Fruit fly (Drosophila melanogaster) whole organism, larva: ENCODE results near the gene TM9SF2.

Source experiments
- noc ChIP-seq: fragments of 200-800 bp; sonication (Bioruptor generic); optimal IDR thresholded peaks from 3 replicates; lab custom pipeline; 2019; ENCODE audit warnings: missing biosample characterization, mild to moderate bottlenecking, missing genetic modification characterization, moderate library complexity

TM9SF2 gene

DNA sequence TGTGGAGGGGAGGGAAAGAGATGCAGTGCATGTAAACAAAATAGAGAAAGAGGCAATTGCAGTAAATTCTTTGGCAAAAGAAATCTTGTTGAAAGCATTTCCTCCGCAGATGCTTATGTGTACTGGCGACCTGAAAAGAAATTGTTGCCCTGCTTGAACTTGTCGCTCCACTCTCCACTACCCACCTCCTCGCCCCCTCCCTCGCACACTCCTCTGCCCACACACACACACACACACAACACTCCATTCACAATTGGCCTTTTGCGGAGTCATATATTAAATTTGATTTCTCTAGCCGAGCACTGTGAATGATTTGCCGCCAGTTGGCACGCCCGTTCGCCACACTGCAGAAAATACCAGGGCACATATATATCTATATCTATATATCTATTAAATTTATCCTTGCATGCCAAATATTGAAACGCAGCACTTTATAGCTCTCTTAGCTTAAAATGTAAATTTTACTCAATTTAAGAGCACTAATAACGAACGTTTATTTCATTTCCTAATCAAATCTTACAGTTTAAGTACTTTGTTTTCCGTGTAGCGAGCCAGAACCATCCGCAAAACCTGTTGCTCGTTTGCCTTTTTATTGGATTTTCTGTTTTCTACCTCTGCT lies 24.8 kb upstream of the TM9SF2 start:
- peak; percentile 79 for TF ChIP-seq noc

DNA sequence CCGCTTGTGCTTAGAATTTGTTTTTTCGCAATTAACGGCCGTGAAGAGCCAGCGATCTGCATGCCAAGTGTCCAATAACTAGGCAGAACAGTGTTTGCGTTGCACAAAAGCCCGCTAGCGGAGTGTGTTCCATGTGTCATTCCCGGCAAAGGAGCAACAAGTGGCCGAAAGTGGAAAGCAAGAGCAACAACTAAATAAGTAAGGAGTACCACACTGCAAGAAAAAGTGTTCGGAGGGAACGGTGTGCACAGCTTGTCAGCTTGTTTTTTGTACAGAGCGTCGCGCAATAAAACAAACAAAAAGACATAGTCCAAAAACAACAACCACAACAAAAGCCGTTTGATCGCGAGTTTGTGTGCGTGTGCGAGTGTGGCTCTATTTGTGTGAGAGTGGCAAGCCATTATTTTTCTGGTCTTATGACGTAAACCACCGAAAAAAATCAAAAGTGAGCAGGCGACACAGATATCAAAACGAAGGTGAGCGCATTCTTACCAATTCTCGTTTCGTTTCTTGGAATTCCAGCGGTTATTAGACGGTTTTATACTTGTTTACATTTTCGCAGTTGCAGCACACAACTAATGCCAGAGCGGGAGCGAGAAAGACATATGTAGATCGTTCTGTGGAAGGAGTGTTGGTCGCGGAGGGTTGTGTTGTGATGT lies 24.2 kb upstream of the TM9SF2 start:
- peak; percentile 19 for TF ChIP-seq noc

DNA sequence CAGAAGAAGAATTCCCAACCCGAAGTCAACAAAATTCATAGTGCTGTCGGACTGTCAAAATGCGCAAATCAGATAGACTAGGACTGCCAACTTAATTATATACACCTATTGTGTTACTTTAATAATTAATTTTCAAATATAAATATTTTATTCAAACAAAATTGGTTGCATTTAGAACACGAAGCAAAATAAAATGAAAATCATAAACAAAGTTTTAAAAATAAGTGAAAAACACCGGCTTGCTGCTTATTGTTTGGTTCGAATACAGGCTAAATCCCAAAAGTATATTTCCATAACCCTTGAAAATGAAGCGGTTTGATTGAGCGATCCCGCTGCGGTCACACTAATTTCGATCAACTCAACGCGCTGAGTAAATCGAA lies 23.7 kb upstream of the TM9SF2 start, which contains the start of the genes Rhau and dia:
TSS of gene Rhau (minus strand) at position 178 of the 380 bp plus-strand sequence.
TSS of gene dia (plus strand) at position 337 of the 380 bp plus-strand sequence.
- TF ChIP-seq noc, result peak; percentile 9

DNA sequence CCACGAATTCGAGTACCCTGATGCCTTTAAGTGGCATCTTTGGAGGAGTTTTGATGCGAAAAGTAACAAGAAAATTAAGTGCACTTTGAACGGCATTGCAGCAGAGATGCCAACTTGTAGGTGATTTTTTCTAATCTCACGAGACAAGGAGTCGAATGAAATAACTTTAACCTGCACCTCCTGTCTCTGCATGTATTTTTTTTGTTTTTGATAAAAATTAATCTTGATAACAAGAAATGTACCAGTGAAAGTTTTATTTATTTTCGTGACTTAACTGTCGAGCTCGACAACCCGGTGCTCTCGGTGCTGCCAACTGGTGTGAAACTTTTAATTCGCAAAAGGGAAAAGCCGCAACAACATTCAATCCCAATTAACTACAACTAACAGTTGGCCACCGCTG lies 18.1 kb upstream of the TM9SF2 start, which contains the start of the genes Amacr and Ns4:
TSS of gene Amacr (minus strand) at position 182 of the 400 bp plus-strand sequence.
TSS of gene Ns4 (plus strand) at position 317 of the 400 bp plus-strand sequence.
- peak; percentile 67 for TF ChIP-seq noc

DNA sequence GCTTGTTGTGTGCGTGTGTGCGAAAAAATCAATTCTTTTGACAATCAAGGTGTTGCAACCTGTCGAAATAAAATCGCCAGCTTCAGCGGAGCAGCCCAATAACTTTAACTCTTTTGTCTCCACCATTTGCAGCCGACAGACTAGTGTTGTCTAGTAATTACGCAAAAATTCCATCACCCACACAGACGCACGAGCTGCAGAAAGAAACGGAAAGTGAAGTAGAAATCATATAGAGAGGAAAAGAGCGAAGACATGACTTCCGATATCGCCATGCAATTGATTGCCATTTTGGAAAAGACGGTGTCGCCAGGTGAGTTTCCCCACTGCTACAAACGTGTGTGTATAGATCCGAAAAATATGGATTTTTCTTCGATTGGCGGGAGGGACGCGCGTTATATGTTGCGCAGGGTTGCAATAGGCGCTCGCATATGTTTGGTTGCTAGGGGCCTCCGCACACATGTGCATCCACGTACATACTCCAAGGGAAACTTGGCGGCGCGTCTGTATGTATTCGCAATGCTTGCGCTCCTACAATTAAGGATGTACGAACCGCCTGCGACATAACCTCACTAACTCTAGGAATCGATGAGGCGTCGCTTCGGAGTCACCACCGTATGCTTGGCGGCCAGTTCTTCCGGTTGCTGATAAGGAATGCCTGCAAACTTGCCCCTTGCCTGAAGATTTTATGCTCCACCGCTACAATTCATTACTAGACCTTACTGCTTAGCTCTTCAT lies 1.2 kb upstream of the TM9SF2 start:
- no peak for TF ChIP-seq noc

DNA sequence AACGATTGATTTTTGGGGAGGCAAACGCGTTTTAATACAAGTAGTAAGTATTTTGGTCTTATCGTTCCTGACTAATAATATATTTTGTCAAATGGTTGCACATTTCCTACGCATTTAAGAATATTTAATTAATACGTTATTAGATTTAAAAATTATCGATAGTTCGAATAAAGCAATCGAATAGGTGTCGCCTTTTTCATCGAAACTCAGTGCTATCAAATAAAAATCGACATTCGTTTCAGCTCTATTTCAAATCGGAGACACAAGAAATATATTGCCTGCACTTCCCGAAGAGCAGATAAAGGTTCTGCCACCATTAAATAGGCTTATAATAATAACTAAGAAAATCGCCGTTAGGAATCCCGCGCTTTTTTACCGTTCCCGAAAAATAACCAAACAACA lies 579 bp upstream of the TM9SF2 start:
- no peak for TF ChIP-seq noc

DNA sequence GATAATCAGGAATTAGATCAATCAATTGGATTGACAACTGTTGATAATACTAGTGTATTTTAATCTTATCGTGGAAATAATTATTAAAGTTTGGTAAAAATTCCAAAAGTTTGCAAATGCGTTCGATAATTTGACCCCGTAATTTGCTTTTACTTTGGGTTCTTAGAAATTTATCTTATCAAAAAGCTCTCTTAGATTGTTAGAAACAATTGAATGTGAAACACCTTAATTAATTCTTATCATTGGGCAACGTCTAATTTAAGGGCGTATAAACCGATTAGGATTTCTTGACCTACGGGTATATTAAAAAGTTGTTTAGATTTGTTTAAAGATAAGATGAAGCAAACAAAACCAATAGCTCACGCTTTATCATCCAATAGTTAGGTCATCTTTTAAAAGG lies 1.1 kb downstream of the TM9SF2 start:
- no peak for TF ChIP-seq noc

DNA sequence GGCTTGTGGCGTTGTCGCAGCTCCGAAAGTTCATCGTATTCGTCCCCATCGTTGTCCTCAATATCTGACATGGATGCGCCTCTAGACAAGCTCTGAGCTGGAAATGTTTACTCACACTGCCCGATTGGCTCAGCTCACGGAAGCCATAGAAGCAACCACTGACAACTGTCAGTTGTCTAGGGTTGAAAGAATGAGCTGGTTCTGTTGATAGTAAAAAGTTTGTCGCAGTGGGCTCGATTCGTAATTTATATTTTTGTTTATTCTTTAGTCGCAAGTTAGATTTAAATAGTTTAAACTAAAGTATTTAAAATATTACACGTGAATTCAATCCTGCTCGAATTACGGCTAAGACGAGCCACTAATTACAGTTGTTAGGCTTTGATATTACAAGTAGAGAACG lies 3.9 kb downstream of the TM9SF2 start, which contains the start of gene CarT:
TSS of gene CarT (minus strand) at position 101 of the 400 bp plus-strand sequence.
- no peak for TF ChIP-seq noc

DNA sequence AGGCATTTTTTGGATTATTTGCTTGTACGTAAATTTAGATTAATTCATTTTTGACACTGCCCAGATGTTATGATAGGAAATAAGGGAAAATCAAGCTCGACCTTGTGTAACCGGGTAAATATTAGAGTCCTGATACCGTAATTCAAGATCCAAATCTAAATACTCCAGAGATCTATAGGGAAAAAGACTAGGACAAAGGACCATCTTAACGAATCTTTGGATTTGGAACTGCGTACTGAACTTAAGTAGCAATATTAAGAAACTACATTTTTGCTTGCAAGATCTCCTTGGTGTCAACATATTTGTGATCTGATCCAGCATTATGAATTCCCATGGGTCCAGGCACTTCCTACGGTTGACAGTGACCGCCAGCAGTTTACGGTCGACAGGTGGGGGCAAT lies 7.7 kb downstream of the TM9SF2 start, which contains the start of gene CG9316:
TSS of gene CG9316 (minus strand) at position 101 of the 400 bp plus-strand sequence.
- no peak for TF ChIP-seq noc

DNA sequence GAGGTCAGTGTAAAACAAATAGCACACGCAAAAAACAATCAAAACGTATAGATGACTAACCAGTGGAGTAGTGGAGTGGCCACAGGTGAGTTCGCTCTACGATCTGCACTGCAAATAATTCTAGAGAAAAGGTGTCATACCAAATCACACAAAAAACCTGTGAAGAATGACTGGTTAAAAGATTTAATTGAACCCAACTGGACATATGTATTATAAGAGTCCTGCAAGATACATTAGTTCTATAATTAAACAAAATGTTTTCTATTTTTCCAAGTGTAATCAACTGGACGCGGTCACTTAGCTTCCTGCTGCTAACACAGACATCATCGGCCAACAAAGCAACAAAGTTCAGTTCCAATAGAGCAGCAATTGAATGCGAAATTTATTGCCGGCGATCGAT lies 10.1 kb downstream of the TM9SF2 start:
- TF ChIP-seq noc, result no peak

DNA sequence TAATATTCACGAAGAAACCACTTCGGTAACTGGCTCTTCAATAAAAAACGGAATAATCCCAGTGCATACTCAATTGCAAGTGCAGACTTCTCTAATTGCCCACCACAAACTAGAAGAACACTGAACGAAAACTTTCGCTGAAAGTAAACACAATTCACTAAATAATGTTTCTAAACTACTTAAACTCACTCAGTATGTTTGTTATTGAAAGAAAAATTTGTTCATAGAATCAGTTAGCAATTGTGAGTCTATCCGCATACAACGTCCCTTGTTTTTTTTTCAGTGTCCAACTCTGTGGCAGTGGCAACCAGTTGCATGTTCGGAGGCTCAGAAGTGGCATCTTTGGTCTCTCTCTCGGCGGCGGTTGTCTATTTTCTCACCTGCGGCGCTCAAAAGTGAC lies 12.7 kb downstream of the TM9SF2 start:
- TF ChIP-seq noc, result no peak

DNA sequence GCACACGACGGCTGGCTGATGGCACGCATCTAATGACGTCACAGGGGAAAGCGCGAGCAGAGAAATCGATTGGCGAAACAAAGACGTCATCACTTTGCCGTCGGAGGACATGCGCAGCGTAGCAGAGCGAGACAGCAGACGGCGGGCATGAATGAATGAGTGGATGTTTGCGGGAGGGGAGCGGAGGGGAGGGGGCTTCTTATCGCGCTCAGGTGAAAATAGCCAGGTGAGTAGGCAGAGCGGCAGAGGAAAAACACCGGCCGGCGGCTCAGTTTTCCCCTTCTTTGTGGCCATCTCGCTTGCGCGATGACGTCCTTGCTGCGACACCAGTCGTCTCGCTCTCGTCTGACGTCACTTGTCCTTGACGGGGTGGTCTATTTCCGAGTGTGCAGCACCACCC lies 14.1 kb downstream of the TM9SF2 start:
- TF ChIP-seq noc, result no peak

DNA sequence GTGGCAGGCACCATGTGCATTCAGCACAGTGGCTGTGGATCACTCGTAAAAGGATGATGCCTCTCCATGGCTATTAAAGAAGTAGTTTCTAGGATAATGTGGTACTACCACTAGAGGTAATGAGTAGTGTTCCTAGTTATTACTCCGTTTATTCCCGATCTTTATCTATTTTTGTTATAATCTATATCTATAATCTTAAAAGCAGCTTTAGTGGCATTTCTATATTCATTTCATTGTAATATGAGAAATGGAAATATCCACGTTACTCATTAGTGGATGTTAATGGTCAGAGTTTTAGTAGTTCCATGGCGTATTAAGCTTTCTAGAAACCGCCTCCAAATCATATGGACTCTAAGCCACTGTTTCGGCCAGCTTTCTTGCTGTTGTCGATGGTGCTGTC lies 17.4 kb downstream of the TM9SF2 start:
- TF ChIP-seq noc, result no peak

DNA sequence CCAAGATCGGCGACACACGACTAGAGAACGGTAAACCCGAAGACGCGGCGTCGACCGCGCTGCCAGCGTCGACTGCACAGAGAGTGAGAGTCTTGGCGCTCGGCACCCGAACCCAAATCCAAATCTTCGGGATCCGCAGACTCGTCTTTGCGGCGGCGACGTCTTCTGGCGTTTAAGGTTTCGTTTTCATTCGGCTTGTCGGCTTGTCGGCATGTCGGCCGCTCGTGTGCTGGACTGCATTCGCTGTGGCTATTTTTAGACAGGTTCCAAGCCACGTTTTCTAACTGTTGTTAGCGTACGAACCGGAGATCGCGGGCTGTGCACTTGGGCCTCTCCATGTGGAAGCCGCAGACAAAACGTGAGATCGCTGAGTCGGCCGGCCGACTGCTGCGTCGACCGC lies 18.0 kb downstream of the TM9SF2 start:
- no peak for TF ChIP-seq noc

DNA sequence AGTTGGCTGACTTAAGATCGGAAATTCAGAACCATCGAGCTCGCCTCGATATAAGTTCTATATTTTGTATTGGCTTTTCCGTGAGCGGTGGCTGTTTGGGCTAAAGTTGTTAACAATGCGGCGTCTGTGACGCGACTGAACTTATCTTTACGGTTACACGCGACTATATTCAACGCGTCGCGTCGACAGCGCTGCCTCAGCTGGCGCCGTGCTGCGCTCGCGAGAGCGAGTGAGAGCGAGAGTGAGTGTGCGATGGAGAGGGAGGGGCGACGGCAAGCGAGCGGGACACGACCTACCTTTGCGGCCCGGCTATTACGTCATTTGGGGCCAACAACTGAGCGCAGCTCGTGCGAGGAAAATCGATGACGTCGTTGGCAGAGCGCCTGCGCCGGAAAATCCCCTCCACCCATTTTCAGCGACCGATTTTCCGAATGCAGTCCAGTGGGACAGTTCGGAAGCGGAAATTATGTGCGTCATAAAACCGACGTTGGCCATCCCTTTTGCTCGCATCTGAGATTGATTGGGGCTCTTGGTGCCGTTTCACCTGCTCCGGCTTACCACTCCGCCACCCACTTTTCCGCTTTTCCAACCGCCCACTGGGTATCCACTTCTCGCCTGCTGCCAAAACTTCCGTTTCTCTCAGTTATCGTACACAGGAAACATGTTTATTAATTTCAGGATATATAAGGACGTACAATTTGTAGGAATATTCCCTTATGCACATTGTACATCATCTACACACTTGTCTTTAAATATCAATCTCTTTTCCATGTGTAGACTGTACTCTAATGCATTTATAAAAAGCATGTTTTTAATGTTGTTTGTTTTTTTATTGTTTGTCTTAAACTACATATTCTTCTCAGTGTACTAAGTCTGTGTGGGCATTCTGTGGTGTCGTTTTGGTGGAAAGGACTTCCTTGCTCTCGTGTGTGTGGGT lies 19.4 kb downstream of the TM9SF2 start, which contains the start of gene Hr38:
TSS of gene Hr38 (minus strand) at position 121 of the 937 bp plus-strand sequence.
- peak; percentile 13 for TF ChIP-seq noc

DNA sequence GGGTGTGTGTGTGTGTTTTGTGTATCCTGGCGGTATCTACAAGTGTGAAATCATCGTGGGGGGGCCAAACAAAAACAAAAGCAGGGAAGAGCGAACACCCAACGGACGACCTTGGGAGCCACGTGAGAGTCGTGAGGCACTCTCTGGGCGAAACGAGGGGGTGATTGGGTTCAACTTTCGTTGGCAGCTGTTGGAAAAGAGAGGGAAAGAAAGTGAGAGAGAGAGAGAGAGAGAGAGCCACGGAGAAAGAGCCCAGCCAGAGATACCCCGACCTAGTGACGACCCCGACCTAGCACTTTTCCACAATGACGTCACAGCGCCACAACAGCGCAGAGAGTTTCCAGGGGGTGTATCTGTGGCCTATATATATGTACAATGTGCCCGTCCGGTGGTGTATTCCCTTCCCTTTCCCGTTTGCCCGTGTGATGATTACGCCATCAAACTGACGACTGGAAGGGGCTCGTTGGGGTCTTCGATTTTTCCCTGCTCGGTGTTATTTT lies 28.2 kb downstream of the TM9SF2 start:
- no peak for TF ChIP-seq noc
